Worm (Caenorhabditis elegans): ENCODE results near the gene pges-2.

pges-2 gene

ce11 chrIV:10342361-10342706 lies 25.3 kb downstream of the pges-2 start:
- TF ChIP-seq sptf-1 (tag; optimal IDR thresholded peaks at IDR 0.05): no peak
- TF ChIP-seq C16A3.4 (tag; optimal IDR thresholded peaks at IDR 0.05): peak; percentile 46
- TF ChIP-seq lin-13 (GFP tag; optimal IDR thresholded peaks at IDR 0.05): peak; percentile 8
- no peak for TF ChIP-seq efl-3 (GFP tag; optimal IDR thresholded peaks at IDR 0.05)
- no peak for TF ChIP-seq isw-1 (GFP tag; IDR thresholded peaks at IDR 0.05)
- TF ChIP-seq grh-1 (GFP tag; IDR thresholded peaks at IDR 0.05): peak; percentile 31
- no peak for TF ChIP-seq unc-130 (tag; optimal IDR thresholded peaks at IDR 0.05)
- no peak for TF ChIP-seq F16B12.6 (tag; optimal IDR thresholded peaks at IDR 0.05)
- peak; percentile 28 to 33 for TF ChIP-seq efl-1 (optimal IDR thresholded peaks at IDR 0.05)
- TF ChIP-seq efl-1 (GFP tag; optimal IDR thresholded peaks at IDR 0.05 in 1 of 2): peak in 1 of 2 experiments; percentile 93
- TF ChIP-seq Y116A8C.19 (tag; optimal IDR thresholded peaks at IDR 0.05; ENCODE audit: borderline replicate concordance): no peak
- TF ChIP-seq ceh-63 (GFP tag; optimal IDR thresholded peaks at IDR 0.05): no peak
- TF ChIP-seq lsy-2 (tag; optimal IDR thresholded peaks at IDR 0.05): peak; percentile 25 to 61
- TF ChIP-seq fkh-8 (tag; optimal IDR thresholded peaks at IDR 0.05): peak; percentile 88
- TF ChIP-seq unc-86 (tag; optimal IDR thresholded peaks at IDR 0.05): no peak
- peak; percentile 75 for TF ChIP-seq egl-13 (tag; optimal IDR thresholded peaks at IDR 0.05)
- TF ChIP-seq C34B4.2 (tag; optimal IDR thresholded peaks at IDR 0.05): no peak
- TF ChIP-seq nhr-77 (tag; optimal IDR thresholded peaks at IDR 0.05): peak; percentile 39
- no peak for TF ChIP-seq pag-3 (tag; optimal IDR thresholded peaks at IDR 0.05; ENCODE audit: borderline replicate concordance, insufficient read depth)
- peak; percentile 41 for TF ChIP-seq nhr-11 (tag; optimal IDR thresholded peaks at IDR 0.05)
- peak; percentile 63 for TF ChIP-seq fos-1 (tag; optimal IDR thresholded peaks at IDR 0.05)
- TF ChIP-seq mep-1 (tag; optimal IDR thresholded peaks at IDR 0.05): no peak
- peak; percentile 58 for TF ChIP-seq nhr-90 (tag; optimal IDR thresholded peaks at IDR 0.05; ENCODE audit: poor library complexity)
- TF ChIP-seq snpc-4 (tag; optimal IDR thresholded peaks at IDR 0.05): no peak
- TF ChIP-seq dsc-1 (tag; optimal IDR thresholded peaks at IDR 0.05): peak; percentile 64
- no peak for TF ChIP-seq lin-15B (tag; optimal IDR thresholded peaks at IDR 0.05)
- TF ChIP-seq nhr-76 (tag; optimal IDR thresholded peaks at IDR 0.05): no peak
- TF ChIP-seq pqm-1 (tag; optimal IDR thresholded peaks at IDR 0.05): no peak
- peak; percentile 67 for TF ChIP-seq nhr-47 (tag; optimal IDR thresholded peaks at IDR 0.05)
- no peak for TF ChIP-seq hlh-4 (tag; optimal IDR thresholded peaks at IDR 0.05)
- TF ChIP-seq mdl-1 (tag; optimal IDR thresholded peaks at IDR 0.05): peak in 1 of 2 experiments; percentile 45
- TF ChIP-seq C04F5.9 (tag; optimal IDR thresholded peaks at IDR 0.05): no peak
- TF ChIP-seq ces-1 (GFP tag; optimal IDR thresholded peaks at IDR 0.05): no peak
- TF ChIP-seq tbx-2 (tag; optimal IDR thresholded peaks at IDR 0.05): peak; percentile 9
- TF ChIP-seq egl-27 (tag; optimal IDR thresholded peaks at IDR 0.05): peak in 1 of 2 experiments; percentile 45
- TF ChIP-seq lin-14 (GFP tag; optimal IDR thresholded peaks at IDR 0.05): peak; percentile 80
- peak; percentile 87 for TF ChIP-seq jun-1 (tag; optimal IDR thresholded peaks at IDR 0.05)
- no peak for TF ChIP-seq tlp-1 (tag; optimal IDR thresholded peaks at IDR 0.05)
- TF ChIP-seq zip-4 (GFP tag; optimal IDR thresholded peaks at IDR 0.05): no peak
- peak; percentile 15 for TF ChIP-seq hpl-2 (GFP tag; optimal IDR thresholded peaks at IDR 0.05)
- TF ChIP-seq ceh-82 (tag; optimal IDR thresholded peaks at IDR 0.05): peak in 1 of 3 experiments; percentile 40
- TF ChIP-seq ztf-11 (tag; optimal IDR thresholded peaks at IDR 0.05): no peak
- TF ChIP-seq blmp-1 (tag; optimal IDR thresholded peaks at IDR 0.05): peak; percentile 98
- TF ChIP-seq ama-1 (optimal IDR thresholded peaks at IDR 0.05): no peak
- no peak for TF ChIP-seq aha-1 (tag; optimal IDR thresholded peaks at IDR 0.05)
- no peak for TF ChIP-seq nhr-12 (tag; optimal IDR thresholded peaks at IDR 0.05)
- TF ChIP-seq fkh-4 (tag; optimal IDR thresholded peaks at IDR 0.05; ENCODE audit: borderline replicate concordance): no peak
- peak; percentile 71 for TF ChIP-seq rnt-1 (tag; optimal IDR thresholded peaks at IDR 0.05)
- no peak for TF ChIP-seq fkh-10 (GFP tag; optimal IDR thresholded peaks at IDR 0.05)
- TF ChIP-seq swsn-7 (tag; optimal IDR thresholded peaks at IDR 0.05): peak; percentile 64
- no peak for TF ChIP-seq nhr-28 (tag; optimal IDR thresholded peaks at IDR 0.05)
- 0 out of 2 replicates have a peak, but pooled peaks have one; percentile 10 for TF ChIP-seq mab-9 (GFP tag; IDR thresholded peaks at IDR 0.05)
- peak; percentile 91 for TF ChIP-seq elt-2 (tag; optimal IDR thresholded peaks at IDR 0.05)
- TF ChIP-seq unc-30 (tag; optimal IDR thresholded peaks at IDR 0.05): no peak
